Fruit fly (Drosophila melanogaster) whole organism, wandering third instar larva: ENCODE measurements around the gene gcm2.

ENCODE experiments used
- Abd-B ChIP-seq: fragments of >200 bp; optimal IDR thresholded peaks from 2 replicates; lab custom pipeline; 2017; ENCODE audit warnings: missing biosample characterization, missing genetic modification characterization
- CG32264 ChIP-seq: fragments of 200-800 bp; sonication (Bioruptor generic); optimal IDR thresholded peaks from 2 replicates; lab custom pipeline; 2016; ENCODE audit warnings: missing biosample characterization, missing genetic modification characterization
- CG9705 ChIP-seq: fragments of 200-800 bp; sonication (Bioruptor generic); optimal IDR thresholded peaks from 2 replicates; lab custom pipeline; 2018; ENCODE audit warnings: missing biosample characterization, mild to moderate bottlenecking, missing genetic modification characterization
- CrebA ChIP-seq: fragments of 200-800 bp; sonication (Bioruptor generic); optimal IDR thresholded peaks from 2 replicates; lab custom pipeline; 2016; ENCODE audit warnings: missing biosample characterization, mild to moderate bottlenecking, missing genetic modification characterization, borderline replicate concordance
- Dfd ChIP-seq: fragments of >200 bp; optimal IDR thresholded peaks from 2 replicates; lab custom pipeline; 2017; ENCODE audit warnings: missing biosample characterization, missing genetic modification characterization
- Dif ChIP-seq: fragments of 200-275, 200-300 bp; sonication (Bioruptor generic); optimal IDR thresholded peaks from 2 replicates; lab custom pipeline; 2018; ENCODE audit warnings: missing biosample characterization, missing genetic modification characterization; ENCODE audit not compliant: partially characterized antibody
- GATAd ChIP-seq: sonication (Bioruptor generic); optimal IDR thresholded peaks from 2 replicates; lab custom pipeline; 2016; ENCODE audit warnings: missing biosample characterization, missing genetic modification characterization
- HLH106 ChIP-seq: fragments of 200-800 bp; optimal IDR thresholded peaks from 3 replicates; lab custom pipeline; 2019; ENCODE audit warnings: missing biosample characterization, mild to moderate bottlenecking, missing genetic modification characterization, moderate library complexity
- Hnf4 ChIP-seq: fragments of 200-800 bp; sonication (Bioruptor generic); optimal IDR thresholded peaks from 2 replicates; lab custom pipeline; 2016; ENCODE audit warnings: missing biosample characterization, mild to moderate bottlenecking, missing genetic modification characterization
- Hr78 ChIP-seq: fragments of >200 bp; optimal IDR thresholded peaks from 2 replicates; lab custom pipeline; 2017; ENCODE audit warnings: missing biosample characterization, missing genetic modification characterization
- Hr83 ChIP-seq: fragments of 200-300 bp; sonication (Bioruptor generic); optimal IDR thresholded peaks from 2 replicates; lab custom pipeline; 2016; ENCODE audit warnings: missing biosample characterization, mild to moderate bottlenecking, missing genetic modification characterization, moderate library complexity; ENCODE audit not compliant: poor library complexity, severe bottlenecking
- Jra ChIP-seq: sonication (Bioruptor generic); optimal IDR thresholded peaks from 2 replicates; lab custom pipeline; 2016; ENCODE audit warnings: missing biosample characterization, missing genetic modification characterization
- Mio ChIP-seq: sonication (Bioruptor generic); optimal IDR thresholded peaks from 2 replicates; lab custom pipeline; 2016; ENCODE audit warnings: missing biosample characterization, missing genetic modification characterization
- Myc ChIP-seq: fragments of >200 bp; optimal IDR thresholded peaks from 2 replicates; lab custom pipeline; 2017
- N ChIP-seq: fragments of >200 bp; optimal IDR thresholded peaks from 2 replicates; lab custom pipeline; 2018; ENCODE audit warnings: missing biosample characterization, missing external identifiers, missing genetic modification characterization
- OdsH ChIP-seq: fragments of 200-800 bp; sonication (Bioruptor generic); optimal IDR thresholded peaks from 2 replicates; lab custom pipeline; 2016; ENCODE audit warnings: missing biosample characterization, mild to moderate bottlenecking, missing genetic modification characterization
- Rel ChIP-seq, 2 experiments: fragments of 200-800 bp; sonication (Bioruptor generic) in 1 of 2; optimal IDR thresholded peaks; 2 replicates in 1 of 2; 3 replicates in 1 of 2; lab custom pipeline; 2016 to 2019; ENCODE audit warnings: mild to moderate bottlenecking in 2 of 2, missing biosample characterization in 2 of 2, missing genetic modification characterization in 2 of 2, moderate library complexity in 1 of 2
- Sp1 ChIP-seq: fragments of 200-800 bp; sonication (Bioruptor generic); optimal IDR thresholded peaks from 3 replicates; lab custom pipeline; 2019; ENCODE audit warnings: missing biosample characterization, mild to moderate bottlenecking, missing genetic modification characterization, moderate library complexity
- Vsx2 ChIP-seq: fragments of 200-300, 225-300 bp; sonication (Bioruptor generic); optimal IDR thresholded peaks from 2 replicates; lab custom pipeline; 2018; ENCODE audit warnings: missing biosample characterization, missing genetic modification characterization; ENCODE audit not compliant: partially characterized antibody
- br ChIP-seq: fragments of 200-800 bp; sonication (Bioruptor generic); optimal IDR thresholded peaks from 2 replicates; lab custom pipeline; 2016; ENCODE audit warnings: missing biosample characterization, missing genetic modification characterization
- brk ChIP-seq: fragments of 200-800 bp; sonication (Bioruptor generic); optimal IDR thresholded peaks from 2 replicates; lab custom pipeline; 2016; ENCODE audit warnings: missing biosample characterization, mild to moderate bottlenecking, missing genetic modification characterization
- dl ChIP-seq, 2 experiments: fragments of 175-275, 200-275 bp in 1 of 2; fragments of 200-275 bp in 1 of 2; sonication (Bioruptor generic); optimal IDR thresholded peaks; lab custom pipeline; 2018; ENCODE audit warnings: mild to moderate bottlenecking in 2 of 2, missing biosample characterization in 2 of 2, missing genetic modification characterization in 2 of 2, moderate library complexity in 2 of 2; ENCODE audit not compliant: partially characterized antibody in 2 of 2, insufficient read depth in 1 of 2
- dsf ChIP-seq: sonication (Bioruptor generic); optimal IDR thresholded peaks from 2 replicates; lab custom pipeline; 2016; ENCODE audit warnings: missing biosample characterization, missing genetic modification characterization, borderline replicate concordance
- ey ChIP-seq: fragments of 200-800 bp; sonication (Bioruptor generic); optimal IDR thresholded peaks from 2 replicates; lab custom pipeline; 2016; ENCODE audit warnings: missing biosample characterization, missing genetic modification characterization
- foxo ChIP-seq, 2 experiments: fragments of 200-800 bp; sonication (Bioruptor generic); optimal IDR thresholded peaks; 2 replicates in 1 of 2; 3 replicates in 1 of 2; lab custom pipeline; 2016 to 2017; ENCODE audit warnings: missing biosample characterization in 2 of 2, missing genetic modification characterization in 2 of 2
- fru ChIP-seq: fragments of 200-800 bp; sonication (Bioruptor generic); optimal IDR thresholded peaks from 3 replicates; lab custom pipeline; 2016; ENCODE audit warnings: missing biosample characterization, mild to moderate bottlenecking, missing genetic modification characterization
- h ChIP-seq: fragments of 200-800 bp; sonication (Bioruptor generic); optimal IDR thresholded peaks from 3 replicates; lab custom pipeline; 2016; ENCODE audit warnings: missing biosample characterization, mild to moderate bottlenecking, missing genetic modification characterization
- jim ChIP-seq: fragments of 175-275, 200-325 bp; sonication (Bioruptor generic); optimal IDR thresholded peaks from 2 replicates; lab custom pipeline; 2016; ENCODE audit warnings: missing biosample characterization, mild to moderate bottlenecking, missing genetic modification characterization
- lola ChIP-seq: fragments of >200 bp; optimal IDR thresholded peaks from 2 replicates; lab custom pipeline; 2017; ENCODE audit warnings: missing biosample characterization, missing genetic modification characterization
- rgr ChIP-seq: fragments of 200-800 bp; sonication (Bioruptor generic); optimal IDR thresholded peaks from 3 replicates; lab custom pipeline; 2016; ENCODE audit warnings: missing biosample characterization, mild to moderate bottlenecking, missing genetic modification characterization
- sage ChIP-seq: fragments of 200-800 bp; sonication (Bioruptor generic); optimal IDR thresholded peaks from 2 replicates; lab custom pipeline; 2016; ENCODE audit warnings: missing biosample characterization, mild to moderate bottlenecking, missing genetic modification characterization
- sv ChIP-seq: fragments of 200-800 bp; sonication (Bioruptor generic); optimal IDR thresholded peaks from 3 replicates; lab custom pipeline; 2016; ENCODE audit warnings: missing biosample characterization, missing genetic modification characterization
- tai ChIP-seq: sonication (Bioruptor generic); optimal IDR thresholded peaks from 2 replicates; lab custom pipeline; 2016; ENCODE audit warnings: missing biosample characterization, missing genetic modification characterization
- woc ChIP-seq: sonication (Bioruptor generic); optimal IDR thresholded peaks from 2 replicates; lab custom pipeline; 2016; ENCODE audit warnings: missing biosample characterization, mild to moderate bottlenecking, missing genetic modification characterization

gcm2 gene

dm6 chr2L:9613006-9613690 lies 4.8 kb downstream of the gcm2 start, which contains the start of gene Trx2 (continued):
- peak; percentile 58 to 76 for TF ChIP-seq dl (GFP tag; optimal IDR thresholded peaks at IDR 0.05; lab: Kevin White, UChicago; ENCODE audit: insufficient read depth in 1 of 2, partially characterized antibody in 2 of 2)

- TF ChIP-seq woc (GFP tag; lab: Kevin White, UChicago) (no peak), sv (GFP tag; lab: Kevin White, UChicago) (no peak), h (GFP tag; lab: Kevin White, UChicago) (no peak), brk (no peak), sage (GFP tag; lab: Kevin White, UChicago) (no peak), dsf (GFP tag; lab: Kevin White, UChicago) (no peak), Hnf4 (no peak)
Observed at dm6 chr2L:9613922-9614321, 5.6 kb downstream of the gcm2 start.

- TF ChIP-seq Dfd (no peak), Rel (GFP tag; optimal IDR thresholded peaks at IDR 0.05; lab: Kevin White, UChicago) (no peak), Rel (tag; optimal IDR thresholded peaks at IDR 0.05; lab: Kevin White, UChicago) (peak; percentile 99)
Observed at dm6 chr2L:9614674-9615258, 6.4 kb downstream of the gcm2 start.

DNA sequence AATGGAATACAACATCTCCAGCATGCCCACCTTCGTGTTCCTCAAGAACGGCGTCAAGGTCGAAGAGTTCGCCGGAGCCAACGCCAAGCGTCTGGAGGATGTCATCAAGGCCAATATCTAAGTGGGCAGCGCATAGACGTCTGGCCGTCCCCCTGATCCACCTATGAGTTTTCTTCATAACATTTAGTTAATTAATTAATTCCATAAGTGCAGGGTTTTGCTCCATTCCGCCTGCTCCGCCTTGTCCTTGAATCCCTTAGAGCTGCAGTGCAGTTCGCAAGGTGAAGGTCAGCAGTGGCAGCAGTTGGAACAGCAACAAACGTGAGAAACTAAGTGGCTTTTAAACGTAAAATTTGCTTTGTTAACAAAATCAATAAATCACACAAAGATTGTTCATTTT lies 7.2 kb downstream of the gcm2 start:
- TF ChIP-seq CG32264 (GFP tag; lab: Kevin White, UChicago) (no peak), Sp1 (GFP tag; lab: Kevin White, UChicago) (no peak), Mio (no peak), CG9705 (GFP tag; lab: Kevin White, UChicago) (no peak), Dfd (no peak), Vsx2 (GFP tag; lab: Kevin White, UChicago) (no peak), foxo (GFP tag; optimal IDR thresholded peaks at IDR 0.05; lab: Kevin White, UChicago) (no peak), rgr (no peak), Hr78 (GFP tag; lab: Kevin White, UChicago) (no peak), Myc (lab: Kevin White, UChicago) (no peak), N (GFP tag; lab: Kevin White, UChicago) (no peak), Rel (GFP tag; optimal IDR thresholded peaks at IDR 0.05; lab: Kevin White, UChicago) (no peak), Rel (tag; optimal IDR thresholded peaks at IDR 0.05; lab: Kevin White, UChicago) (no peak)

- TF ChIP-seq h (GFP tag; lab: Kevin White, UChicago), result no peak
- no peak for TF ChIP-seq sv (GFP tag; lab: Kevin White, UChicago)
- no peak for TF ChIP-seq Rel (GFP tag; optimal IDR thresholded peaks at IDR 0.05; lab: Kevin White, UChicago)
- TF ChIP-seq Rel (tag; optimal IDR thresholded peaks at IDR 0.05; lab: Kevin White, UChicago), result peak; percentile 63
Observed at dm6 chr2L:9615983-9616519, 7.7 kb downstream of the gcm2 start, which contains the start of gene GlcAT-S. Gene GlcAT-S (plus strand): TSS chr2L:9616469.

DNA sequence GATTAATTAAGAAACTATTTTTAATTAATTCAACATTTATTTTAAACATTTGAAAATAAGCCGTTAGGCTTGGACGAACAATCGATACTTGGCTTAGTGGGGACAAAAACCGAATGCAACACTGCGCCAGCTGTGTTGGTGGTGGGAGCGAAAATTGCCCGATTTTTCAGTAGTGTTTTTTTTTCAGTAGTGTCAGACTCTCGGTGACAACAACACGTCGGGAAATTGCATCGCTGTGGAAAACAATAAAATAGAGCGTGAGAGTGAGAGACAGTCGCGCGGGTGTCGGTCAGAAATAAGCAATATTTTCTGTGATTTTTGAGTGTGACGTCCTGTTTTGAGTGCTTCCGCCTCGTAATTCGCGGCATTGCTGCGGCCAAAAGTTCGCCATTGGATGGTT lies 8.3 kb downstream of the gcm2 start:
- TF ChIP-seq jim (GFP tag; lab: Kevin White, UChicago) (peak; percentile 82), Abd-B (GFP tag; lab: Kevin White, UChicago) (no peak), h (GFP tag; lab: Kevin White, UChicago) (peak; percentile 8), br (GFP tag; lab: Kevin White, UChicago) (peak; percentile 42), Jra (GFP tag; lab: Kevin White, UChicago) (peak; percentile 76), Hnf4 (peak; percentile 69), fru (GFP tag; lab: Kevin White, UChicago) (peak; percentile 38), Rel (GFP tag; optimal IDR thresholded peaks at IDR 0.05; lab: Kevin White, UChicago) (no peak), Rel (tag; optimal IDR thresholded peaks at IDR 0.05; lab: Kevin White, UChicago) (peak; percentile 41), tai (no peak), sv (GFP tag; lab: Kevin White, UChicago) (peak; percentile 33), Sp1 (GFP tag; lab: Kevin White, UChicago) (peak; percentile 26), dl (GFP tag; optimal IDR thresholded peaks at IDR 0.05; lab: Kevin White, UChicago; ENCODE audit: insufficient read depth in 1 of 2, partially characterized antibody in 2 of 2) (no peak), ey (GFP tag; lab: Kevin White, UChicago) (no peak), foxo (GFP tag; optimal IDR thresholded peaks at IDR 0.05; lab: Kevin White, UChicago) (peak in 1 of 2 experiments; percentile 26), Hr83 (GFP tag; lab: Kevin White, UChicago) (peak; percentile 76), lola (GFP tag; lab: Kevin White, UChicago) (no peak), CrebA (GFP tag; lab: Kevin White, UChicago) (no peak), CG9705 (GFP tag; lab: Kevin White, UChicago) (no peak), HLH106 (tag; lab: Kevin White, UChicago) (no peak), OdsH (peak; percentile 8), Dif (peak; percentile 42), Vsx2 (GFP tag; lab: Kevin White, UChicago) (peak; percentile 60), Dfd (no peak), Mio (no peak), rgr (peak; percentile 62), GATAd (GFP tag; lab: Kevin White, UChicago) (no peak)
